Worm (Caenorhabditis elegans) whole organism, early embryonic: ENCODE measurements around the gene W03A5.6.

Experiments used
- B0310.2 ChIP-seq: sonication (generic microtip); optimal IDR thresholded peaks from 2 replicates; lab custom pipeline; 2016; ENCODE audit warnings: mild to moderate bottlenecking, missing genetic modification characterization, missing compliant biosample characterization
- F13C5.2 ChIP-seq: sonication (generic microtip); optimal IDR thresholded peaks from 2 replicates; lab custom pipeline; 2017; ENCODE audit warnings: mild to moderate bottlenecking, missing genetic modification characterization, inconsistent platforms, missing compliant biosample characterization
- aly-1 ChIP-seq: sonication (generic microtip); optimal IDR thresholded peaks from 2 replicates; lab custom pipeline; 2016; ENCODE audit warnings: missing genetic modification characterization, missing compliant biosample characterization
- ama-1 ChIP-seq: fragments of 150-350 bp; optimal IDR thresholded peaks from 2 replicates; lab custom pipeline; 2014
- ceh-13 ChIP-seq: fragments of 200-800 bp; sonication (Bioruptor generic); optimal IDR thresholded peaks from 2 replicates; lab custom pipeline; 2018; ENCODE audit warnings: mild to moderate bottlenecking, missing genetic modification characterization, missing compliant biosample characterization
- ceh-36 ChIP-seq: sonication (generic microtip); optimal IDR thresholded peaks from 2 replicates; lab custom pipeline; 2016; ENCODE audit warnings: missing genetic modification characterization, inconsistent platforms, missing compliant biosample characterization
- ets-7 ChIP-seq: sonication (generic microtip); optimal IDR thresholded peaks from 2 replicates; lab custom pipeline; 2016; ENCODE audit warnings: missing genotype, missing genetic modification characterization, missing compliant biosample characterization
- flt-1 ChIP-seq: fragments of 200-800 bp; sonication (Bioruptor generic); IDR thresholded peaks from 2 replicates; pipeline ENCODE4 v1.3.6; 2022; ENCODE audit warnings: missing genetic modification characterization, missing compliant biosample characterization
- hmbx-1 ChIP-seq: sonication (generic microtip); optimal IDR thresholded peaks from 2 replicates; lab custom pipeline; 2016; ENCODE audit warnings: mild to moderate bottlenecking, missing genetic modification characterization, missing compliant biosample characterization
- hmg-4 ChIP-seq: fragments of 200-800 bp; sonication (Bioruptor generic); optimal IDR thresholded peaks from 2 replicates; lab custom pipeline; 2018; ENCODE audit warnings: mild to moderate bottlenecking, missing genetic modification characterization, missing compliant biosample characterization
- hnd-1 ChIP-seq: sonication (generic microtip); optimal IDR thresholded peaks from 2 replicates; lab custom pipeline; 2016; ENCODE audit warnings: missing genetic modification characterization, missing compliant biosample characterization
- pes-1 ChIP-seq: fragments of 200-800 bp; sonication (Bioruptor generic); IDR thresholded peaks from 2 replicates; pipeline ENCODE4 v1.3.6; 2022; ENCODE audit warnings: missing genetic modification reagents, missing genetic modification characterization, missing compliant biosample characterization
- scrt-1 ChIP-seq: fragments of 200-800 bp; sonication (Bioruptor generic); IDR thresholded peaks from 2 replicates; pipeline ENCODE4 v1.3.6; 2022; ENCODE audit warnings: missing genetic modification characterization, missing compliant biosample characterization
- sea-1 ChIP-seq: fragments of 200-800 bp; sonication (Bioruptor generic); conservative IDR thresholded peaks from 2 replicates; pipeline ENCODE4 v1.3.6; 2022; ENCODE audit warnings: missing genetic modification characterization, missing compliant biosample characterization
- tbx-11 ChIP-seq: fragments of 200-800 bp; sonication (Bioruptor generic); IDR thresholded peaks from 2 replicates; pipeline ENCODE4 v1.3.6; 2022; ENCODE audit warnings: missing genetic modification characterization, missing compliant biosample characterization
- tbx-37 ChIP-seq: fragments of 200-800 bp; sonication (Bioruptor generic); conservative IDR thresholded peaks from 2 replicates; pipeline ENCODE4 v1.3.6; 2022; ENCODE audit warnings: missing genetic modification reagents, missing genetic modification characterization, missing compliant biosample characterization
- tra-4 ChIP-seq: sonication (generic microtip); optimal IDR thresholded peaks from 2 replicates; lab custom pipeline; 2017; ENCODE audit warnings: missing genetic modification characterization, missing compliant biosample characterization

Gene W03A5.6

DNA sequence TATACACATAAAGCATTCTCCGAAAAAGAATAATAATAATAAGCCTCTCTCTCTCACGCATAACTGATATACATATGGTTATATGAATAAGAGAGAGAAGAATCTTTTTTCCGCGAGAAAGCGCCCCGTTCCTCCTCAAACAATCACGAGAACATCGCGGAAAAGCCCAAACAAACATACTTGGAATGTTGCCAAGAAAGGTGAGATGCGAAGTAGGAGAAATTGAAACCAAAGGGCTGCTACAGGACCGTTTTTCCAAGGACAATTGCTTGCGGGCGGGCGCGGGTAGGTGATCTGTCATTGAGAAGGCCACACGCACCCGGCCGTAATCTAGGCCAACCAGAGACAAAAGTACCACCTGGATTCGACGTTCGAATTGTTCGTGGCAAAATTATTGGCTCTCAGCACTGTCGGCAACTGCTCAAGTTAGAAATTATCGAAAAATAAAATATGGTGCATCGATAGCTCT, 16.7 kb downstream of the W03A5.6 start, which contains the start of gene dnj-24:
TSS of gene dnj-24 (minus strand) at position 419 of the 469 bp plus-strand sequence.
- TF ChIP-seq sea-1 (GFP tag; lab: Robert Waterston, UW), result no peak
- no peak for TF ChIP-seq F13C5.2 (tag; lab: Kevin White, UChicago)
- no peak for TF ChIP-seq ets-7 (tag; lab: Kevin White, UChicago)
- TF ChIP-seq scrt-1 (GFP tag; lab: Robert Waterston, UW), result no peak
- TF ChIP-seq hnd-1 (tag; lab: Kevin White, UChicago), result no peak
- no peak for TF ChIP-seq aly-1 (tag; lab: Kevin White, UChicago)
- no peak for TF ChIP-seq ceh-13 (GFP tag; lab: Kevin White, UChicago)
- TF ChIP-seq hmg-4 (GFP tag; lab: Kevin White, UChicago), result peak; percentile 5
- TF ChIP-seq pes-1 (GFP tag; lab: Robert Waterston, UW), result no peak

DNA sequence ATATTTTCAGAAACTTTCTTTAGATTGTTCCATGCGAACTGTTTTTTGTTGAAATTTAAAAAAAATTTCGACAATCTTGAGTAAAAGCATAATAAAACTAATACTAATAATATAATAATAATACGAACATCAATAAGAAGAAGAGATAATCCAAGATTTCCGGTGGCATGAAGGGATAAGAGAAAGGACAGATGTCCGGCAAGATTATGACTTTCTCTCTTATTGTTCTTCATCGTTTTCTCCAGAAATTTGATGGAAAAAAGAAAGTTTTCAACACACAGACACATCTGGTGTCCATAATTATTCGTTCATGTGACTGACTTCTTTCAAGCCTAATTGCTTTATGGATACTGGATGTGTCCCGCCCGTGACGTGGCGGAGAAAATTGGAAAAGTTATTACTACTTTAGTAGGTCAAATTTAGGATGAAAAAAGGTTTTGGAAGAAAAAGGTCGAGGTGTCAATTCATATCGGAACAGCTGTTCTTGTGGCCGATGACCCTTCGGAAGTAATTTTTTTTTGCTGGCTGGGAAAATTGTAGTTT, 17.8 kb downstream of the W03A5.6 start:
- TF ChIP-seq tbx-11 (no peak), ama-1 (lab: Kevin White, UChicago) (no peak), ceh-13 (GFP tag; lab: Kevin White, UChicago) (no peak), hmbx-1 (tag; lab: Kevin White, UChicago) (no peak), scrt-1 (GFP tag; lab: Robert Waterston, UW) (no peak), hnd-1 (tag; lab: Kevin White, UChicago) (no peak), ets-7 (tag; lab: Kevin White, UChicago) (no peak)

DNA sequence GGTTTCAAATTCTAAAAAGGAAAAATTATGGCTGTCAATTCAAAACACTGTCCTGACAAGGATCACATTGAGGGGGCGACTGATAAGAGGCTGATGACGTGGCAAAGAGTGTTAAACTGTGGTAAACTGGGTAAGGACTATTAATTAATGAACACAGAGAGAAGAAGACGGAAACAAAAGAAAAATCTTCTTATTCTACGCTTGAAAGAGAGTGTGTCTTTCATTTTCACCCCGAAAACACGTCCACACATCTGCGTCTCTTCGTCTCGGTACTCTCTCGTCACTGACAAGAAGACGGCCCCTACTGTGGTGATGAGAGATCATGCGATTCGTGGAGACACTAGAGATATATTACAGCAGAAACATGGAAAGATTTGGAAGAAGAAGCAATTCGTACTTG, 19.0 kb downstream of the W03A5.6 start:
- TF ChIP-seq tbx-37 (GFP tag; lab: Robert Waterston, UW) (no peak), tbx-11 (no peak), F13C5.2 (tag; lab: Kevin White, UChicago) (no peak), hmbx-1 (tag; lab: Kevin White, UChicago) (no peak), sea-1 (GFP tag; lab: Robert Waterston, UW) (no peak), aly-1 (tag; lab: Kevin White, UChicago) (no peak), hmg-4 (GFP tag; lab: Kevin White, UChicago) (no peak), ceh-13 (GFP tag; lab: Kevin White, UChicago) (no peak), ets-7 (tag; lab: Kevin White, UChicago) (no peak), pes-1 (GFP tag; lab: Robert Waterston, UW) (no peak), ceh-36 (tag; lab: Kevin White, UChicago) (no peak), flt-1 (GFP tag; lab: Robert Waterston, UW) (no peak), ama-1 (lab: Kevin White, UChicago) (no peak)

DNA sequence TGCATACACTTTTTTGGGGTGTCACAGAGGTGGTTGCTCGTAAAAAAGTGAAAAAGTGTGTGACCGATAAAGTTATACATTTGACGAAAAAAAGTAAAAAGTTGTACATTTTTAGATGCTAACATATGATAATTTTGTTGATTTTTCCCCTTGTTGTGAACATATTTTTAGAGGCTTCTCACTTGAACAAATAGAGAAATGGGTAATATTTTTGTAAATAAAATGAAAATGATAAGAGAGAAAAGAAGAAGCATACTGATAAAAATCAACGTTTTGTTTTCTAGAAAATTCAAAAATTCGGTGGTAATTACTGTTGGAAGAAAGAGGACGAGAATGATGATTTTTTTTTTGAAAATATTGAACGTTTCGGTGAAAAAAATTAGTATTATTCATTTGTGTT, 20.2 kb downstream of the W03A5.6 start:
- no peak for TF ChIP-seq tbx-37 (GFP tag; lab: Robert Waterston, UW)
- no peak for TF ChIP-seq tbx-11
- TF ChIP-seq sea-1 (GFP tag; lab: Robert Waterston, UW), result no peak
- TF ChIP-seq B0310.2 (tag; lab: Kevin White, UChicago), result no peak
- TF ChIP-seq ets-7 (tag; lab: Kevin White, UChicago), result no peak
- no peak for TF ChIP-seq ama-1 (lab: Kevin White, UChicago)
- no peak for TF ChIP-seq flt-1 (GFP tag; lab: Robert Waterston, UW)
- no peak for TF ChIP-seq aly-1 (tag; lab: Kevin White, UChicago)
- no peak for TF ChIP-seq hnd-1 (tag; lab: Kevin White, UChicago)
- TF ChIP-seq tra-4 (tag; lab: Kevin White, UChicago), result no peak
- no peak for TF ChIP-seq ceh-13 (GFP tag; lab: Kevin White, UChicago)
- no peak for TF ChIP-seq hmg-4 (GFP tag; lab: Kevin White, UChicago)
- TF ChIP-seq scrt-1 (GFP tag; lab: Robert Waterston, UW), result no peak
- no peak for TF ChIP-seq pes-1 (GFP tag; lab: Robert Waterston, UW)
- no peak for TF ChIP-seq F13C5.2 (tag; lab: Kevin White, UChicago)
- TF ChIP-seq hmbx-1 (tag; lab: Kevin White, UChicago), result no peak
- TF ChIP-seq ceh-36 (tag; lab: Kevin White, UChicago), result no peak

DNA sequence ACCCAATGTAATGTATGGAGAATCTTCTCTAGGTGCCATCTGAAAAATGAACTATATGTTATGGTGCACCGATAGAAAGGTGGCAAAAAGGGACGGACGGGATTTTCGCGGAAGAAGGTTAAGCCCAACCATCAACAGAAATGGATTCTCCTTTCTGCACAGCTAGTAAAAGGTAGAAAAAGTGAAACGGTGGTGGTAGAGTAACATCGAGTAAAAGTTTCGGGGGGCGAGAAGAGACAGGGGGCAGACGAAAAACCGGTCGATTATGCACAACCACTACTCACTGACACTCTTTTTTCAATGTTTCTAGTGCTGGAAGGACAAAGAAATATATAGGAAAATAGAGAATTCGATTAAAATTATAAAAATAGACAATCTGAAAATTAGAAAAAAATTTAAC, 20.9 kb downstream of the W03A5.6 start:
- TF ChIP-seq scrt-1 (GFP tag; lab: Robert Waterston, UW), result no peak
- TF ChIP-seq tbx-37 (GFP tag; lab: Robert Waterston, UW), result no peak
- TF ChIP-seq hmg-4 (GFP tag; lab: Kevin White, UChicago), result no peak
- TF ChIP-seq flt-1 (GFP tag; lab: Robert Waterston, UW), result no peak
- TF ChIP-seq ets-7 (tag; lab: Kevin White, UChicago), result no peak
- no peak for TF ChIP-seq sea-1 (GFP tag; lab: Robert Waterston, UW)
- no peak for TF ChIP-seq tra-4 (tag; lab: Kevin White, UChicago)
- TF ChIP-seq aly-1 (tag; lab: Kevin White, UChicago), result no peak
- TF ChIP-seq B0310.2 (tag; lab: Kevin White, UChicago), result no peak
- no peak for TF ChIP-seq ama-1 (lab: Kevin White, UChicago)
- no peak for TF ChIP-seq tbx-11
- no peak for TF ChIP-seq hnd-1 (tag; lab: Kevin White, UChicago)
- no peak for TF ChIP-seq hmbx-1 (tag; lab: Kevin White, UChicago)
- TF ChIP-seq pes-1 (GFP tag; lab: Robert Waterston, UW), result no peak

DNA sequence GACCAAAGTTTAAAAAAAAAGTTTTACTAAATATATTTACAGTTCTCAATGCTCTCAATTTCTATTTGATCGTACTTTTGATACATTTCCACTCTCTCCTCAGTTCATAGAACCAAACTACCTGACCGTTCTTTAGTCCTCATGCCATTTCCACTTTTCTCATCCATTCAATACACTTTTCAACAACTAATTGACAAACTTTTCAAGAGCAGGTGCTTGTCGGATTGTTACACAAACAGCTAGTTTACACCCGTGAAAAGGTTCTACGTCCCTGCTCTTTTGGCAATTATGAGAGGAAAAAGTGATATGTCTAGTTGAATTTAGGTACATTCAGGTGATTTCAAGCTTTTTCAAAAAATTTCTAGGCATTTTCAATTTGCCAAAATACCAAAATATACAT, 22.5 kb downstream of the W03A5.6 start:
- TF ChIP-seq scrt-1 (GFP tag; lab: Robert Waterston, UW), result no peak
- no peak for TF ChIP-seq hmbx-1 (tag; lab: Kevin White, UChicago)
- TF ChIP-seq ama-1 (lab: Kevin White, UChicago), result no peak
- TF ChIP-seq ets-7 (tag; lab: Kevin White, UChicago), result no peak
- TF ChIP-seq flt-1 (GFP tag; lab: Robert Waterston, UW), result no peak
- TF ChIP-seq tra-4 (tag; lab: Kevin White, UChicago), result no peak
- TF ChIP-seq B0310.2 (tag; lab: Kevin White, UChicago), result no peak
- no peak for TF ChIP-seq ceh-36 (tag; lab: Kevin White, UChicago)

DNA sequence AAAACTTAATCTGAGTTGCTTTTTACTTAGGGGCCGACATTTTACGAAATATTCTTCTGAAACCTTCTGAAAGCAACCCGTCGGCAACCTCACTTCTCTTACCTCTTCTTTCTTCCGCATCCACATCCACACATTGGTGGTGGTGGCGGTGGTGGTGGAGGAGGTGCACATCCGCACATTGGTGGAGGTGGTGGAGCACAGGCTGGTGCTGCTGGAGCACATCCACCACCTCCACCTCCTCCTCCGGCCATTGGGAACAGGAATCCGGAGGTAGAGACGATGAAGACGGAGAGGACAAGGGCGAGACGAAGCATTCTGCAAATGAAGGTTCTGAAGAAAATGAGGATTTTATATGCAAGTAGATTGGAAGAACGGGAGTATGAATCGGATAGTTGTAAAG, 26.8 kb downstream of the W03A5.6 start, which contains the start of gene grl-22:
TSS of gene grl-22 (minus strand) at position 332 of the 400 bp plus-strand sequence.
- TF ChIP-seq aly-1 (tag; lab: Kevin White, UChicago), result no peak
- TF ChIP-seq hmg-4 (GFP tag; lab: Kevin White, UChicago), result no peak
- no peak for TF ChIP-seq ceh-36 (tag; lab: Kevin White, UChicago)
- no peak for TF ChIP-seq tbx-11
- no peak for TF ChIP-seq hnd-1 (tag; lab: Kevin White, UChicago)
- TF ChIP-seq scrt-1 (GFP tag; lab: Robert Waterston, UW), result no peak
- TF ChIP-seq pes-1 (GFP tag; lab: Robert Waterston, UW), result no peak
- no peak for TF ChIP-seq hmbx-1 (tag; lab: Kevin White, UChicago)
- TF ChIP-seq F13C5.2 (tag; lab: Kevin White, UChicago), result no peak
- no peak for TF ChIP-seq tbx-37 (GFP tag; lab: Robert Waterston, UW)
- TF ChIP-seq tra-4 (tag; lab: Kevin White, UChicago), result no peak
